Worm (Caenorhabditis elegans): Measurements from ENCODE around the gene trmt-10A.

trmt-10A gene

DNA sequence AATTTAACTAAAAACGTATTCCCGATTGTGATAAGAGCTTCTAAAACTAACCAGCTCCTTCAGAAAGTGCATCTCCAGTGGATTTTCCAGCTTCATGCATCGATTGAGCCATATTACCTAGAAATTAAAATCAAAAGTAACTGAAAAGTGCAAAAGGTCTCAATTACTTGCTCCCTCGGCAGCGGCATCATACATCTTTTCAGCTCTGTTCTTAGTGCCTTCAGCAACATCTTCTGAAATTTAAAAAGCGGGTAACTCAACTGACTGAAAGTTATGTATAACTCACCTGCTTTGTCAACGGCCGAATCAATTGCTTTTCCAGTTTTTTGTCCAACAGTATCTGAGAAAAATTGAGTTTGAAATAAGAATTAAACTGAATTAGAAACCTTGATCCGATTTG is 7.6 kb downstream of the trmt-10A start:
- TF ChIP-seq tbx-2 (tag; optimal IDR thresholded peaks at IDR 0.05) (no peak), snpc-4 (tag; optimal IDR thresholded peaks at IDR 0.05) (no peak), pha-4 (tag; optimal IDR thresholded peaks at IDR 0.05) (no peak), ama-1 (optimal IDR thresholded peaks at IDR 0.05) (no peak), nhr-25 (tag; optimal IDR thresholded peaks at IDR 0.05) (no peak), lin-39 (tag; optimal IDR thresholded peaks at IDR 0.05) (no peak), mml-1 (tag; optimal IDR thresholded peaks at IDR 0.05) (no peak), unc-62 (GFP tag; optimal IDR thresholded peaks at IDR 0.05) (no peak), ceh-82 (tag; optimal IDR thresholded peaks at IDR 0.05) (no peak)

DNA sequence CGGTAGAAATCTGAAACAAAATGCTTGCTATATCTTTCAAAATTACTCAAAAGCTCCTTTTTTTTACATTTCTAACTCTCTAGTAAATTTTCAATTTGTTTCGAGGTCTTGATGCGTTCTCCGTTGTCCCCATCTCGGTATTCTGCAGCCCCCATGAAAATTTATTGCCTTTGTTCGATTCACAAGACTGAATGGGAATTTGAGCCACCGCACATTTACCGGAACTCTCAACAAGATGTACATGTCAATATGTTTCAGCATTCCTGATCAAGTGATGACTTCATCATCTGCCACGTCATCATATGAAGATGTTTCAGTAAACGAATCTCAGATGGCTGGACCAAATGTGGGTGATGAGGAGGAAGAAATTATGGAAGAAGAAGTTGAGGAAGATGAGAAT is 11.6 kb downstream of the trmt-10A start:
- TF ChIP-seq nhr-43 (tag; optimal IDR thresholded peaks at IDR 0.05; ENCODE audit: poor library complexity, severe bottlenecking) (no peak), pha-4 (tag; optimal IDR thresholded peaks at IDR 0.05) (no peak)

DNA sequence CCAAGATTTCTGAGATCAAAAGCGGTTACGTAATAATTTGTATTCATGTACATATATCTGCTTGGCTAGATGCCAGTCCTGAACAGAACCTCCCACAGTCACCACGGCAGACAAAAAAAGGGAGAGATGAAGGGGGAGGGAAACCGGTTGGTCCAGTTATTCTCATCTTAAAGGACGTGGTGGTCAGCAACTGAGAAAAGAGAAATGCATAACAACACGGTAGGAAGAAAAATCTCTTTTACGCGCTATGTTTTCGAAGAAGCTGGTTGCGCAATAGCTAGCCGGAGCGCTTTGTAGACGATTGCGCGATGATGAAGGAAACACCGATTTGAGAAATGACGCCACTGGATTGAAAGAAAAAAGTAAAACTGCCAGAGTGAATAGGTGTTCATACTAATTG is 14.0 kb downstream of the trmt-10A start:
- no peak for TF ChIP-seq hmg-11 (tag; optimal IDR thresholded peaks at IDR 0.05)
- TF ChIP-seq nhr-43 (tag; optimal IDR thresholded peaks at IDR 0.05; ENCODE audit: poor library complexity, severe bottlenecking) = peak; percentile 65
- no peak for TF ChIP-seq ceh-16 (tag; optimal IDR thresholded peaks at IDR 0.05)
- peak; percentile 60 for TF ChIP-seq nhr-25 (tag; optimal IDR thresholded peaks at IDR 0.05)
- peak; percentile 4 for TF ChIP-seq nfya-1 (tag; optimal IDR thresholded peaks at IDR 0.05; ENCODE audit: insufficient read depth)
- peak; percentile 28 for TF ChIP-seq nhr-23 (tag; optimal IDR thresholded peaks at IDR 0.05)
- no peak for TF ChIP-seq mdl-1 (tag; optimal IDR thresholded peaks at IDR 0.05)

DNA sequence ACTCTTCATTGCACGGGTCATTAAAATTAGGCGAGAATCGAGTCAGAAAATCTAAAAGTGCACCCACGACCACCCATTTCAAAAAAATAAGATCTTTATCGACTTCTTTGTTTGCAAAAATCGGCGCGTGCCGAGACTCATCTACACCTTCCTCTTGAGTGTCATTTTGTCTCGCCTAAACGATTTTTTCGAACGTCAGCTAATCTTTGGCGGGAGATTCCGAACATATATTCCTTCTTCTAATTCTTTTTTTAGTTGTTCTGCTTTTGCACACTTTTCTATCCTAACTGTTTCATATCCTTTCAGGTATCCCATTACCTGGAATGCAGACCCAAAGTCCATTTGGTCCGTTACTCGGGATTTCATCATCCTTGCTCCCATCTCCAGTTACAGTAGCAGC is 15.8 kb downstream of the trmt-10A start, which contains the start of gene bed-3:
Gene bed-3 (plus strand): TSS at position 301 of the 400 bp plus-strand sequence.
- TF ChIP-seq fkh-10 (GFP tag; optimal IDR thresholded peaks at IDR 0.05) (no peak), lin-15B (tag; optimal IDR thresholded peaks at IDR 0.05) (no peak), unc-62 (GFP tag; optimal IDR thresholded peaks at IDR 0.05) (no peak), fkh-2 (tag; optimal IDR thresholded peaks at IDR 0.05) (no peak), nhr-237 (tag; optimal IDR thresholded peaks at IDR 0.05) (no peak), zag-1 (tag; optimal IDR thresholded peaks at IDR 0.05) (no peak), ceh-9 (tag; optimal IDR thresholded peaks at IDR 0.05) (no peak)

DNA sequence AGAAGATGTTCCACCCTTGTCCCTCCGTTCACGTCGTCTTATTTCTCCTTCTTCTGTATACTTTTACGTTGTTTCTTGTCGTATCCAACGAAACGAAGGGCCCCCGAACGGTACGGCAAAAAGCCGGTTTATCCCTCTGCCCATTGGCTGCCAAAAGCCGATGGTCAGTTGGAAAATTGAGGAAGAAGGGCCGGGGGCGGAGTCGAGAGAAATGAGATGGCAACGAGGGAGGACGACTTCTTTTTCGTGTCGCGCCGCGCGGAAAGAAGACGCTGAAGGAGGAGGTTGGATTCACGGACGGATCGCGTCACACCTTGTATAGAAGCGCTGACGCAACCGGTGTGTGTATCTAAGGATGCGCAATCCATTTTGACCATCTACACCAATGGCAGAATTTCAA is 16.9 kb downstream of the trmt-10A start:
- TF ChIP-seq nhr-25 (tag; optimal IDR thresholded peaks at IDR 0.05) (peak; percentile 55), nhr-237 (tag; optimal IDR thresholded peaks at IDR 0.05) (no peak), ceh-28 (tag; optimal IDR thresholded peaks at IDR 0.05) (no peak), nfya-1 (tag; optimal IDR thresholded peaks at IDR 0.05; ENCODE audit: insufficient read depth) (peak; percentile 81)

DNA sequence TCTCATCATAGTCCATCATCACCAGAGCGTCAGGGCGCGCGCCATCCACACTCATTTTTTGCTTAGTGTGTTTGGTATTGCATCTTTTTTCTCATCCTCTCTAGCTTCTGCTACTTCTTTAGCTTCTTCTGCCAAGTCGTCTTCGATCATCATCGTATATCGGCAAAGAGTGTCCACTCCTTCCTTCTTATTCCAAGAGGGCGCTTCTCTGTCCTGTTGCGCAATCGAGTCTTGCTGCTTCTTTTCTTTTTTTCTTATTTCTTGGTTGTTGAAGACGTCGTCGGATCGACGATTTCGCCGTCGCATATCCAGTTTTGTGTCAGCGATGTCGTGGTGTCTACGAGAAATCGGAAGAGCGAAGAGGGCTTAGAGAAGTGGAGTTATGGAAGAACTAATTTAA is 18.9 kb downstream of the trmt-10A start:
- TF ChIP-seq R02D3.7 (tag; optimal IDR thresholded peaks at IDR 0.05) = no peak
- TF ChIP-seq mdl-1 (tag; optimal IDR thresholded peaks at IDR 0.05) = no peak
- no peak for TF ChIP-seq elt-1 (tag; optimal IDR thresholded peaks at IDR 0.05)
- TF ChIP-seq pha-4 (tag; optimal IDR thresholded peaks at IDR 0.05) = no peak
- TF ChIP-seq nhr-25 (tag; optimal IDR thresholded peaks at IDR 0.05) = peak; percentile 55
- TF ChIP-seq nhr-43 (tag; optimal IDR thresholded peaks at IDR 0.05; ENCODE audit: poor library complexity, severe bottlenecking) = peak; percentile 4
- no peak for TF ChIP-seq pqm-1 (tag; optimal IDR thresholded peaks at IDR 0.05)
- TF ChIP-seq nhr-23 (tag; optimal IDR thresholded peaks at IDR 0.05) = peak; percentile 10
- TF ChIP-seq elt-3 (tag; optimal IDR thresholded peaks at IDR 0.05) = no peak
- TF ChIP-seq elt-2 (tag; optimal IDR thresholded peaks at IDR 0.05) = no peak
- TF ChIP-seq ztf-4 (tag; optimal IDR thresholded peaks at IDR 0.05) = no peak

DNA sequence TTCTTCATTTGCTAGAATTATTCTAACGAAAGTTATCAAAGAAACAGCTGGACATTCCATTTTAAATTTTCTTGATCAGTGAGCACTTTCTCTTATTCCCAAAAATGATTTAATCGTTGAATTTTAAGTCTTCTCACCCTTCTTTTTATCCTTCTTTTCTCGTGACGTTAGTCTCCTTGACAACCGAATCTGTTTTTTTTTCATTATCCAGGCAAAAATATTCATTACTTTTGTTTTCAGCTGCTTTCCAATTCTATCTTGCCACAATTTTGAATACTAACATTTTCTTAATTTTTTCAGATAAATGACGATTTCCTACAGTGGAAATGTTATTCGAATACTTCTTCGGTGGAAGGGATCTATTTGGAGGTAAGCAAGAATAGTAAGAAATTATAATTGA is 28.4 kb downstream of the trmt-10A start, which contains the start of gene best-13:
Gene best-13 (plus strand): TSS at position 301 of the 400 bp plus-strand sequence.
- TF ChIP-seq tbx-2 (tag; optimal IDR thresholded peaks at IDR 0.05) = no peak
- no peak for TF ChIP-seq nhr-28 (tag; optimal IDR thresholded peaks at IDR 0.05)
- no peak for TF ChIP-seq egl-5 (tag; optimal IDR thresholded peaks at IDR 0.05)
- TF ChIP-seq ceh-9 (tag; optimal IDR thresholded peaks at IDR 0.05) = no peak
- no peak for TF ChIP-seq nhr-76 (tag; optimal IDR thresholded peaks at IDR 0.05)
- no peak for TF ChIP-seq egl-27 (tag; optimal IDR thresholded peaks at IDR 0.05)
- no peak for TF ChIP-seq elt-1 (tag; optimal IDR thresholded peaks at IDR 0.05)
- no peak for TF ChIP-seq ceh-16 (tag; optimal IDR thresholded peaks at IDR 0.05)
- no peak for TF ChIP-seq lin-39 (tag; optimal IDR thresholded peaks at IDR 0.05)
- no peak for TF ChIP-seq nhr-237 (tag; optimal IDR thresholded peaks at IDR 0.05)
- TF ChIP-seq fkh-10 (GFP tag; optimal IDR thresholded peaks at IDR 0.05) = no peak
- no peak for TF ChIP-seq ceh-82 (tag; optimal IDR thresholded peaks at IDR 0.05)
- no peak for TF ChIP-seq nhr-12 (tag; optimal IDR thresholded peaks at IDR 0.05)
- TF ChIP-seq lsy-12 (tag; optimal IDR thresholded peaks at IDR 0.05) = no peak
- TF ChIP-seq mdl-1 (tag; optimal IDR thresholded peaks at IDR 0.05) = no peak
- no peak for TF ChIP-seq aly-2 (tag; optimal IDR thresholded peaks at IDR 0.05)
- TF ChIP-seq nhr-77 (tag; optimal IDR thresholded peaks at IDR 0.05) = no peak
- no peak for TF ChIP-seq ceh-28 (tag; optimal IDR thresholded peaks at IDR 0.05)
- TF ChIP-seq elt-2 (tag; optimal IDR thresholded peaks at IDR 0.05) = no peak
- no peak for TF ChIP-seq nhr-43 (tag; optimal IDR thresholded peaks at IDR 0.05; ENCODE audit: poor library complexity, severe bottlenecking)

Measured in whole organism, L3 larva.